Worm (Caenorhabditis elegans) whole organism, L4/young adult: Measurements from ENCODE around the gene flp-2.
A peak's percentile ranks its signal among the peaks of the same experiment; 100 is the strongest.

Source experiments
- W03F9.2 ChIP-seq: fragments of 150-350 bp; optimal IDR thresholded peaks from 2 replicates; lab custom pipeline; 2014; ENCODE audit warnings: missing biosample characterization, missing genetic modification characterization
- dao-5 ChIP-seq: sonication (generic microtip); optimal IDR thresholded peaks from 2 replicates; lab custom pipeline; 2016; ENCODE audit warnings: missing genotype, missing genetic modification characterization, moderate library complexity, missing compliant biosample characterization
- him-1 ChIP-seq: sonication (generic microtip); optimal IDR thresholded peaks from 2 replicates; lab custom pipeline; 2016; ENCODE audit warnings: missing genotype, missing genetic modification reagents, missing genetic modification characterization, missing compliant biosample characterization

The flp-2 gene

DNA sequence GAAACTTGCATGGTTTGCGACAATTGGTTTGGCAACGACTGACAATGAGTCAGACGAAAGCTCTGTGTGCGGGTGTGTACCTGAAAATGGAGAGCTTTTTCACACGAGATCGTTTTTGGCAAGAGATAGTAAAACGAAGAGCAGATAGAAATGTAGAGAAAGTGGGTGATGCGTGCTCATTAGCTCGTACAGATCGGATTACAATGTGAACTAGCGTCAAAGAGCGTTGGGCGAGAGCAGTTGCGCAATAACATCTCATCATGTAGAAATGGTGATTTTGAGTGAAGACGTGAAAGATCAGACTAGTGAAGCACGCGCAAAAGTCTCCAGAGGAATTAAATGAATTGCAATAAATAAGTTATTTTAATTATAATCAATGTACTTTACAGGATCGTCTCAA lies at the start of gene flp-2:
Gene flp-2 (minus strand): TSS at position 101 of the 400 bp plus-strand sequence.
- TF ChIP-seq him-1, result no peak
- no peak for TF ChIP-seq W03F9.2 (tag; lab: Kevin White, UChicago)
- TF ChIP-seq dao-5, result no peak

DNA sequence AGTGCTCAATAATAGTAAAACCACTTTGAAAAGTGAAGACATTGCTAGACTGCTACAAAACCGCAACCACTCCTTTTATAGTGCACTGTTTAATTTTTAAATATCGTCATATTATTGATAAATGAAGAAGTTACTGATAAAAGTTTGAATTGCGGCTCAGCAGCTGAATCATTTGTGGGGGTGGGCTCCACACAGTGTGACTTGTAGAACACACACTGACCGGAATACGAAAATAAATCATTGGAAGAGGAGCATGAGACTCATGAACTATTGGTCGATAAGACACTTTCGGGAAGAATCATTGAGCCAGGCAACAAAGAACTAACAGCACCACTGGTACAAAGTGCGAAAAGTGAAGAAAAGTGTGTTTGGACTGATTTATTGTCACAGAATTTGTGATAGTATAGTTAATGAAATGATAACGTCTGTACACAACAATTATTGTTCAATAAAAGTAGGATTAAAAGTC lies 47.0 kb upstream of the flp-2 start, which contains the start of gene oac-14:
Gene oac-14 (minus strand): TSS at position 51 of the 469 bp plus-strand sequence.
- TF ChIP-seq W03F9.2 (tag; lab: Kevin White, UChicago) (no peak), dao-5 (no peak), him-1 (no peak)

DNA sequence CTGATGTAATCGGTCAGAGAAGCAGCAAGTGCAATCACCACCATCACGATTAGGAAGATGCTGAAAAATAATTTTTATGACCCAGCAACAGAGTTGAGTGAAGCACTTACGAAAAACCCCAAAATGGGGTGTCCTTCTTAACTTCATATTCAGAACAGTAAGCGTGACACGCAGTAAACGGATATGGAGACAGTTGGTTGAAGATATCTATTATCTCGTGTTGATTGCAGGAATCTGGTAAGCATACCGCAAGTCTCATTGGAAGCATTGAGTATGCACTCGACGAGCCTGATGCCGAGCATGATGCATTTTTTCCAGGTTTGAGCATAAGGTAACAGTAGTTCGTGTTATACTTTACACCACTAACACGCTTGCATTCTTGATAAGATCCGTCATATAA lies 46.2 kb upstream of the flp-2 start:
- no peak for TF ChIP-seq W03F9.2 (tag; lab: Kevin White, UChicago)
- no peak for TF ChIP-seq dao-5
- TF ChIP-seq him-1, result no peak

- TF ChIP-seq dao-5 (no peak), W03F9.2 (tag; lab: Kevin White, UChicago) (no peak), him-1 (no peak)
Measured at ce11 chrX:10138494-10138893, 43.4 kb upstream of the flp-2 start, which contains the start of gene moc-1. TSS of gene moc-1 (minus strand) at chrX:10138620.

DNA sequence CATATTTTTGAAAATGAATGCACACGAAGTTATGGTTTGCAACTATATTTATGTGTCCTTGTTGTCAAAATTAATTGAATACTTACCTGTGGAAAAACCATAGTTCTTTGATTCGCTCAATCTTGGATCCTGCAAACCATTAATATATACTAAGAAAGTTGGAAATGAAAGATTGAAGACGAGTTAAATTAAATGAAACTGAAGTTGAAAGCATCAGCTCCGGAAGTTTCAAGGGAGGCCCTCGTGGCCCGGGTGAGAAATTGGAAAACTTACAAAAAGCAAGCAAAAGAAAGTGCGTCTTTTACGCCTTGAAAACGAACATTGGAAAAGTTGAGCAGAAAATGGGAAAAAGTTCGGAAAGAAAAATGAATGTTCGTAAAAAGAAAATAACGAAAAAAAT lies 38.0 kb upstream of the flp-2 start, which contains the start of gene unc-58:
Gene unc-58 (minus strand): TSS at position 101 of the 400 bp plus-strand sequence.
- TF ChIP-seq dao-5 (no peak), W03F9.2 (tag; lab: Kevin White, UChicago) (no peak), him-1 (no peak)

- peak; percentile 47 for TF ChIP-seq him-1
Measured at ce11 chrX:10132546-10133032, 37.5 kb upstream of the flp-2 start.

DNA sequence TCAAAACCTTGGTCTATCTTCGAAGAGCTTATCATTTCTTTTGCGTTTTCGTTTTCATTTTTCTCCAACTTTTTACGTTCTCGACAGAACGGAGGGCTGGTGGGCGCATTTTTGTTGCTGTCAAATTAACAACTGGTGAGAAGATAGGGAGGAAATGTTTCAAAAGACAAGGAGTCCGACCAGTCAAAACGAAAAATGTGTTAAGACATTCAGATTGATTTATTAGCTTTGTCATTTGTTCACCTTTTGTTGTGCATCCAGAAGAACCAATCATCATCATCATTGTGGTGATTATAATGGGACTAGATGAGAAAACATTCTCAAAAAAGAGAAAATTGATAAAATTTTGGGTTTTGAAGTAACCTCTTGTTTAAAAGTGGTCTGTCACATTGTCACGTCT lies 35.1 kb upstream of the flp-2 start:
- TF ChIP-seq dao-5 (no peak), W03F9.2 (tag; lab: Kevin White, UChicago) (no peak), him-1 (no peak)

ce11 chrX:10124338-10124737 lies 29.3 kb upstream of the flp-2 start:
- TF ChIP-seq W03F9.2 (tag; lab: Kevin White, UChicago) (no peak), dao-5 (no peak), him-1 (no peak)

DNA sequence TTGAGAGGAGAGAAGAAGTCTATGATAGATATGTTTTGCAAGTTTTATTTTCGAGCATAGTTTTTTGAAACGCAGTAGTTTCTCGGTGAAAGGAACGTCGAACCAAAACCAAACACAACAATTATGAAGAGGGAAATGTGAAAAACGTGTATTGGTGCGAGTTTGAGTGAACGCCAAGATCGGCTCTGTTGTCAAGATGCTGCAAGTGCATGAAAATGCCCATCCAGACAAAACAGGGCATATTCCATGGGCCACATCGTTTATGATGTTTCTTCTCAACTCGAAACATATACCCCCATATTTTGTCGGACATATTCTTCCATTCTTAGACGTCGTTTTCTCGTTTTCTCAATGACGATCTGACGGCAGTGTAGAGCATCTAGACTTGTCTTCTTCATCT lies 28.0 kb upstream of the flp-2 start:
- TF ChIP-seq dao-5 (no peak), W03F9.2 (tag; lab: Kevin White, UChicago) (no peak), him-1 (no peak)

ce11 chrX:10113677-10114076 lies 18.6 kb upstream of the flp-2 start:
- TF ChIP-seq him-1 (no peak), W03F9.2 (tag; lab: Kevin White, UChicago) (no peak), dao-5 (no peak)

DNA sequence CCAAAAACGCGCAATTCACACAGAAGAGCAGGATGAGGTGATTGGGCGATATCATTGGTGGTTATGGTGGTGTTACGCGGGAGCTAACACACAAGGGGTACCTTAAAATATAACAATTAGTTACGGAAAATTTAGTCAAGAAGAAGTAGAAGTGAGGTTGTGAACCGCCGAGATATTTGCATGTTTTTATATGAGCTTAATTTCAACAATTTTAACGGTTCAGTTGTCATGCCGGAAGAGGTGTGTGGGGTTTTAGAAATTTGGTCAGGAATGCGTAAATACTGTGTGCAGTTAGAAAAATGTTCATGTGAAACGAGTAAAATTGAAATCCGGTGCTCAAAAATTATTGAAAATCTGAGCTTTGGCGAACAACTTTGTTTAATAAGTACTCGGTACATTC lies 2.2 kb downstream of the flp-2 start, which contains the start of gene flp-3:
Gene flp-3 (minus strand): TSS at position 101 of the 400 bp plus-strand sequence.
- no peak for TF ChIP-seq him-1
- no peak for TF ChIP-seq dao-5
- TF ChIP-seq W03F9.2 (tag; lab: Kevin White, UChicago), result no peak

DNA sequence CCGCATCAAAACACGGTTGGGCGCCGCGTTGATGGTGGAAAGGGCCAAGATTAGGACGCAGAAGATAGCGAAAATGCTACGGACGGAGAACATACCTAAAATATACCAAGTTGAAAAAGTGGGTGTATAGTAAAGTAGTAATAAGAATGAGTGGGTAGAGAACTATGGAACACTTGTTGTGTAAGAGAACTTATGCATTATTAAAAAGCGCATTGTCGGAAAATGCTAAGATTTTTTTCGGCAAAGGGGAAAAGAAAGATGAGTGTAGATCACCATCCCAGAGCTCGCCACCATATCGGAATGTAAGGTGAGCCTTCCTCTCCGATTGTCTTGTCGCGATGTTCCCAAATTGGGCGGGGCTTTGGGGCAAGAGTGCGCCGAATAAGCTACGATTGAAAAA lies 7.2 kb downstream of the flp-2 start, which contains the start of gene flp-28:
Gene flp-28 (minus strand): TSS at position 101 of the 400 bp plus-strand sequence.
- TF ChIP-seq him-1, result no peak
- no peak for TF ChIP-seq dao-5

ce11 chrX:10085073-10085472 lies 10.0 kb downstream of the flp-2 start:
- TF ChIP-seq dao-5 (no peak), him-1 (no peak), W03F9.2 (tag; lab: Kevin White, UChicago) (no peak)

DNA sequence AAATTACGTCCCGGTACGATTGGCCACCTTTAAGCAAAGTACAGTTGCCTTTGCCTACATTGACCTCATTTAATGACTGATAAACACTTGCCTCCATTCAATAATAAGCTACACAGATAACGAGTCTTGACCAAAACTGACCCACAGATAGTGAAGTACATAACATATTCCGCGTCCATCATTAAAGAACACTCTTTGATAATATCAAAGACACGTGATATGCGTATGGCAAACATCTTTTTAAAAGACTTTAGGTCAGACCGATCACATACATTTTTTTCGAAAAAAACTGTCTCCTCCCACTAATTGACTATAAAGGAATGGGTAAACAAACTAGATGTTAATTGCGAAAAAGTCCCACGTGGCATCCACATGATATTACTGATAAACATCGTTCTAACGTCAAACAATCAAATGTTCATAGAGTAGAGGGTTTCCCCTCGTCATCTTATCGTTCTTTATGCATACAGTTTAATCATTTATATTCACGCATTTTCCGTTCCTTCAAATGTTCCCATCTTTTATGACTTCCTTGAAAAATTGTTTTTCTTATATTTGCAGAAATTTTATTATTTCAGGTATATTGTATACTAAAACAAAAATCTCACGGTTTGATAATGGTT lies 10.9 kb downstream of the flp-2 start, which contains the start of gene W07E11.1:
Gene W07E11.1 (plus strand): TSS at position 573 of the 623 bp plus-strand sequence.
- TF ChIP-seq dao-5 (no peak), him-1 (no peak), W03F9.2 (tag; lab: Kevin White, UChicago) (no peak)

DNA sequence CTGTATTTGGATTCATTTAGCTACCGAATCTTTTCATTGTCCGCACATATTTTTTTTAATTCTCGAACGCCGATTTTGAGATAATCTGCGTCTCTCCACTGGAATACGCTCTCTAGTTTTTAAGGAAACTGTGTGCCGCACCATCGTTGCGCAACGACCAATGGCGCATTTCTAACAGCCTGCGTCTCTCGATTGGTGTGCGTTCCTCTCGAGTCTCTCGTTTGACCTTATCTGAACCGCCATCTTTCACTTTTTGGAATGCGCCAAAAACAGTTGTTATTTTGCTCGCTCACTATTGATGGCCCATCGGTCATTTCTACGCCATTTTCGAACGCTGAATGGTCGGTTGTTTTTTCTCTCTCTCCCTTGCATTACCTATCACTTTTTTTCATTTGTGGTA lies 11.8 kb downstream of the flp-2 start:
- TF ChIP-seq W03F9.2 (tag; lab: Kevin White, UChicago), result no peak
- TF ChIP-seq him-1, result no peak
- no peak for TF ChIP-seq dao-5

ce11 chrX:10081077-10081476 lies 14.0 kb downstream of the flp-2 start:
- no peak for TF ChIP-seq W03F9.2 (tag; lab: Kevin White, UChicago)
- TF ChIP-seq him-1, result no peak
- no peak for TF ChIP-seq dao-5
